Fruit fly (Drosophila melanogaster): Measurements from ENCODE around the gene CG13999.

The CG13999 gene

dm6 chr2L:5972005-5972404 is 15.7 kb upstream of the CG13999 start (continued):
- TF ChIP-seq CG6689 (GFP tag; IDR thresholded peaks at IDR 0.05) (0 out of 2 replicates have a peak, but pooled peaks have one; percentile 48), CG17912 (GFP tag; optimal IDR thresholded peaks at IDR 0.05) (no peak), bowl (GFP tag; IDR thresholded peaks at IDR 0.05) (no peak), tll (GFP tag; optimal IDR thresholded peaks at IDR 0.05) (no peak), pan (optimal IDR thresholded peaks at IDR 0.05) (no peak), pan (GFP tag; optimal IDR thresholded peaks at IDR 0.05 in 1 of 2, IDR thresholded peaks at IDR 0.05 in 1 of 2) (peak in 1 of 2 experiments; percentile 17), sisA (GFP tag; IDR thresholded peaks at IDR 0.05) (peak; percentile 52; the same call in 1 of the 2 replicates), btn (GFP tag; optimal IDR thresholded peaks at IDR 0.05) (no peak), CG32772 (GFP tag; IDR thresholded peaks at IDR 0.05) (no peak), Dfd (GFP tag; optimal IDR thresholded peaks at IDR 0.05) (no peak), CG14667 (GFP tag; IDR thresholded peaks at IDR 0.05) (0 out of 2 replicates have a peak, but pooled peaks have one; percentile 30), tup (GFP tag; optimal IDR thresholded peaks at IDR 0.05) (no peak), CG1603 (tag; optimal IDR thresholded peaks at IDR 0.05) (peak; percentile 62), D (optimal IDR thresholded peaks at IDR 0.05) (no peak), D (GFP tag; optimal IDR thresholded peaks at IDR 0.05) (no peak), peb (GFP tag; IDR thresholded peaks at IDR 0.05) (0 out of 2 replicates have a peak, but pooled peaks have one; percentile 13), dmrt11E (tag; optimal IDR thresholded peaks at IDR 0.05) (peak; percentile 17), ind (GFP tag; optimal IDR thresholded peaks at IDR 0.05) (no peak), gro (GFP tag; optimal IDR thresholded peaks at IDR 0.05) (no peak), hth (optimal IDR thresholded peaks at IDR 0.05) (no peak), trem (tag; optimal IDR thresholded peaks at IDR 0.05) (no peak), CG1647 (GFP tag; optimal IDR thresholded peaks at IDR 0.05) (peak; percentile 33), Ravus (GFP tag; IDR thresholded peaks at IDR 0.05) (no peak), Fer1 (GFP tag; optimal IDR thresholded peaks at IDR 0.05) (no peak), CG33557 (GFP tag; optimal IDR thresholded peaks at IDR 0.05) (no peak), Nf-YA (GFP tag; IDR thresholded peaks at IDR 0.05) (no peak), Fer3 (tag; optimal IDR thresholded peaks at IDR 0.05) (peak; percentile 41), Max (GFP tag; optimal IDR thresholded peaks at IDR 0.05) (no peak), pzg (GFP tag; optimal IDR thresholded peaks at IDR 0.05) (no peak), Scr (GFP tag; IDR thresholded peaks at IDR 0.05; ENCODE audit: partially characterized antibody) (no peak), ash1 (GFP tag; optimal IDR thresholded peaks at IDR 0.05) (no peak), CG17361 (GFP tag; IDR thresholded peaks at IDR 0.05) (0 out of 3 replicates have a peak, but pooled peaks have one; percentile 41), Poxn (GFP tag; IDR thresholded peaks at IDR 0.05) (no peak), ci (GFP tag; IDR thresholded peaks at IDR 0.05) (no peak), sima (GFP tag; optimal IDR thresholded peaks at IDR 0.05) (no peak), CG8290 (GFP tag; optimal IDR thresholded peaks at IDR 0.05) (no peak), CG8290 (tag; optimal IDR thresholded peaks at IDR 0.05) (peak in 1 of 2 experiments; percentile 60), tna (GFP tag; IDR thresholded peaks at IDR 0.05; ENCODE audit: partially characterized antibody) (no peak), chinmo (GFP tag; IDR thresholded peaks at IDR 0.05; ENCODE audit: partially characterized antibody) (no peak), GATAe (GFP tag; conservative IDR thresholded peaks at IDR 0.05) (no peak; the same call in 1 of the 2 replicates), Dref (GFP tag; IDR thresholded peaks at IDR 0.05) (no peak), Sox102F (GFP tag; optimal IDR thresholded peaks at IDR 0.05) (peak; percentile 66), Chrac-16 (GFP tag; optimal IDR thresholded peaks at IDR 0.05) (peak; percentile 4), CG10431 (GFP tag; optimal IDR thresholded peaks at IDR 0.05) (no peak), sens-2 (GFP tag; IDR thresholded peaks at IDR 0.05) (no peak; the same call in 1 of the 2 replicates), CG8089 (GFP tag; optimal IDR thresholded peaks at IDR 0.05) (no peak), CG7928 (GFP tag; optimal IDR thresholded peaks at IDR 0.05) (no peak), ATbp (GFP tag; optimal IDR thresholded peaks at IDR 0.05) (peak; percentile 27), Dad (GFP tag; optimal IDR thresholded peaks at IDR 0.05) (peak; percentile 25), z (GFP tag; IDR thresholded peaks at IDR 0.05) (no peak), fru (optimal IDR thresholded peaks at IDR 0.05) (no peak), CG12942 (GFP tag; optimal IDR thresholded peaks at IDR 0.05) (no peak), tio (GFP tag; optimal IDR thresholded peaks at IDR 0.05) (no peak)
